Worm (Caenorhabditis elegans): ENCODE data around the gene nhr-227.
"Not testable (repeated sequence)": the region's sequence is repeated elsewhere in the genome, so short reads cannot be mapped to it uniquely, and the experiment has no call there.

DNA sequence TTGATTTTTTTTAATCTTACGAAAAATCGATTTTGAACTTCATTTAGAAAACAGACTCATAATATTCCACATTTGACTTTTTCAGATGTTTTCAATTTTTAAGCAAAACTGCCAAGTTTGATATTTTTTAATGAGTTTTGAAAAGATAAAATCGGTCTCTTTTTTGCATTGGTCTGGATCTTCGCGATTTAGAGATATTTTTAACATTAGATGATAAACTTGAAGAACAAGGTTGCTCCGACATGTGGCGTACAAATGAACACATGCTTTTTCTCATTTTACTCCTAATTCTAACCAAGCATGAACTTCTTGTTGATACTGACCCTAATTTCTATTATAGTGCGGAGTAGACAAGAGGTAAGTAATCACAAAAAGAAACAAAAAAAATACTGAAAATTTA lies 46.4 kb downstream of the nhr-227 start, which contains the start of gene irld-32:
- TF ChIP-seq odd-2 (tag; optimal IDR thresholded peaks at IDR 0.05); ceh-34 (tag; optimal IDR thresholded peaks at IDR 0.05); fkh-6 (tag; optimal IDR thresholded peaks at IDR 0.05); K09A11.1 (tag; optimal IDR thresholded peaks at IDR 0.05; ENCODE audit: insufficient read depth): not testable (repeated sequence)
